Worm (Caenorhabditis elegans): ENCODE results near the gene C36A4.4.

DNA sequence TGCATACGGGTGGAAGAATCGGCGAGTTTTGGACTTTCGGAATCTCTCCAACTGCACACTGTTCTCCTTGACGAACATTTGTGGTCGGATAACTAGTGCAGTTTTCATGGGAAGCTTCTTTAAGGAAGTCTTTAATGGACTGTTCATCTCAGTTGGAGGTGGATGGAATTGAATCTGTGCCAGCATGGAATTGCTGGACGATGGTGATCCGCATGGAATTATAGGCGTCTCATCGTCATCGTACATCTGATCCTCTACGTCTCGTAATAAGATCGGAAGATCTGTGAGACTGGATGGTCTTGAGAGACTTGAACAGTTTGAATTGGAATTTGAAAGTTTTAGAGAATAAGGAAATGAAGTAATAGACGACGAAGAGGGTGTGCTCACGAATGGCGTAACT is 29.6 kb upstream of the C36A4.4 start:
- no peak for TF ChIP-seq tab-1 (GFP tag; IDR thresholded peaks at IDR 0.05)
- no peak for TF ChIP-seq flt-1 (GFP tag; IDR thresholded peaks at IDR 0.05)
